Fruit fly (Drosophila melanogaster): ENCODE results near the gene Burs.
A peak's percentile ranks its signal among the peaks of the same experiment; 100 is the strongest.

The Burs gene

dm6 chr3R:21781448-21781847 is 12.1 kb downstream of the Burs start (continued):
- TF ChIP-seq CG6654 (GFP tag; optimal IDR thresholded peaks at IDR 0.05) (peak; percentile 37), crc (GFP tag; optimal IDR thresholded peaks at IDR 0.05) (peak; percentile 15), CG4404 (GFP tag; IDR thresholded peaks at IDR 0.05) (no peak; the same call in 1 of the 2 replicates), Doc3 (GFP tag; IDR thresholded peaks at IDR 0.05; ENCODE audit: partially characterized antibody) (no peak), CG18619 (GFP tag; optimal IDR thresholded peaks at IDR 0.05) (peak; percentile 48), slp2 (GFP tag; optimal IDR thresholded peaks at IDR 0.05) (peak; percentile 62), CG13775 (GFP tag; optimal IDR thresholded peaks at IDR 0.05) (peak; percentile 56), ken (GFP tag; IDR thresholded peaks at IDR 0.05) (no peak), dysf (GFP tag; IDR thresholded peaks at IDR 0.05) (peak; percentile 86; the same call in 2 of the 3 replicates), CG17912 (GFP tag; optimal IDR thresholded peaks at IDR 0.05) (no peak), CG13894 (tag; optimal IDR thresholded peaks at IDR 0.05) (no peak), nerfin-2 (GFP tag; IDR thresholded peaks at IDR 0.05; ENCODE audit: partially characterized antibody) (no peak), H15 (GFP tag; IDR thresholded peaks at IDR 0.05) (peak; percentile 55; the same call in 2 of the 3 replicates), CG8478 (optimal IDR thresholded peaks at IDR 0.05) (no peak), CG34376 (GFP tag; optimal IDR thresholded peaks at IDR 0.05) (no peak), zen2 (GFP tag; IDR thresholded peaks at IDR 0.05; ENCODE audit: partially characterized antibody) (no peak), CG10979 (tag; optimal IDR thresholded peaks at IDR 0.05) (peak; percentile 73), Nf-YA (GFP tag; IDR thresholded peaks at IDR 0.05) (0 out of 2 replicates have a peak, but pooled peaks have one; percentile 43), hth (optimal IDR thresholded peaks at IDR 0.05) (no peak), CG8388 (GFP tag; optimal IDR thresholded peaks at IDR 0.05) (no peak), CG16779 (GFP tag; IDR thresholded peaks at IDR 0.05) (no peak), CG3838 (GFP tag; optimal IDR thresholded peaks at IDR 0.05) (no peak), CG13287 (GFP tag; IDR thresholded peaks at IDR 0.05; ENCODE audit: partially characterized antibody) (no peak), CG1529 (GFP tag; optimal IDR thresholded peaks at IDR 0.05) (peak; percentile 39), Vsx1 (GFP tag; optimal IDR thresholded peaks at IDR 0.05) (no peak), CG6175 (GFP tag; IDR thresholded peaks at IDR 0.05) (no peak), CG12744 (GFP tag; optimal IDR thresholded peaks at IDR 0.05) (peak; percentile 19), NC2β (GFP tag; optimal IDR thresholded peaks at IDR 0.05) (peak; percentile 31), CG8765 (GFP tag; IDR thresholded peaks at IDR 0.05) (no peak), fd64A (GFP tag; optimal IDR thresholded peaks at IDR 0.05) (no peak), CG14441 (GFP tag; IDR thresholded peaks at IDR 0.05) (peak; percentile 73), CG11696 (GFP tag; IDR thresholded peaks at IDR 0.05) (0 out of 2 replicates have a peak, but pooled peaks have one; percentile 26), zfh2 (GFP tag; optimal IDR thresholded peaks at IDR 0.05) (peak; percentile 18), CG7928 (GFP tag; optimal IDR thresholded peaks at IDR 0.05) (no peak), bigmax (GFP tag; optimal IDR thresholded peaks at IDR 0.05) (no peak), CG15073 (GFP tag; optimal IDR thresholded peaks at IDR 0.05) (no peak), CG15479 (GFP tag; optimal IDR thresholded peaks at IDR 0.05) (no peak), Antp (GFP tag; optimal IDR thresholded peaks at IDR 0.05) (peak; percentile 54), scrt (GFP tag; optimal IDR thresholded peaks at IDR 0.05) (peak; percentile 24), Lhr (GFP tag; optimal IDR thresholded peaks at IDR 0.05) (no peak), CG32772 (GFP tag; IDR thresholded peaks at IDR 0.05) (peak; percentile 69), ham (GFP tag; IDR thresholded peaks at IDR 0.05) (no peak), D19A (tag; optimal IDR thresholded peaks at IDR 0.05) (peak; percentile 58), crp (GFP tag; optimal IDR thresholded peaks at IDR 0.05) (no peak), CG1233 (GFP tag; optimal IDR thresholded peaks at IDR 0.05) (peak; percentile 35), corto (GFP tag; optimal IDR thresholded peaks at IDR 0.05) (peak; percentile 70), Hmr (GFP tag; optimal IDR thresholded peaks at IDR 0.05) (peak; percentile 51), Kr (GFP tag; optimal IDR thresholded peaks at IDR 0.05) (no peak), mirr (GFP tag; optimal IDR thresholded peaks at IDR 0.05) (no peak), Bgb (GFP tag; IDR thresholded peaks at IDR 0.05; ENCODE audit: partially characterized antibody) (no peak), CG13123 (GFP tag; optimal IDR thresholded peaks at IDR 0.05) (no peak)
